Worm (Caenorhabditis elegans) whole organism, dauer: ENCODE data around the gene F53A9.8.

Experiments used
- unc-62 ChIP-seq: sonication (generic microtip); optimal IDR thresholded peaks from 2 replicates; lab custom pipeline; 2017; ENCODE audit warnings: missing biosample characterization, missing genetic modification reagents, missing genetic modification characterization

Gene F53A9.8

DNA sequence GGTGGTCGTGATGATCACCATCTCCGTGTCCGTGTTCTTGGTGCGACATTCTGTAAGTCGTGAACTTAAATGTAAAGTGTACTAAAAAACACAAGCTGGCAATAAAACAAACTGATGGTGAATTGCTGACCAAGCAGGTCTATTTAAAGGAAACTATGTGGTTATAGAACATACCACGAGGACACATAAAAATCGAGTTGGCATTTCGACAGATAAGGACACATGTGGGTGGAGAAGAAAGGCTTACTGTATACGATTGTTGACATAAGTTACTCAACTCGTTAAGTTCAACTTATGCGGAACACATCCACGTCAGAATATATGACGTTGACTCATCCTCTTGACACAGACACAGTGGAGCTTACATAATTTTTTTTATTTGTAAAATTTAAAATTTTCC is at the start of gene F53A9.8:
F53A9.8 (minus strand) TSS at position 49 of the 400 bp plus-strand sequence.
- no peak for TF ChIP-seq unc-62 (GFP tag; lab: Kevin White, UChicago)

DNA sequence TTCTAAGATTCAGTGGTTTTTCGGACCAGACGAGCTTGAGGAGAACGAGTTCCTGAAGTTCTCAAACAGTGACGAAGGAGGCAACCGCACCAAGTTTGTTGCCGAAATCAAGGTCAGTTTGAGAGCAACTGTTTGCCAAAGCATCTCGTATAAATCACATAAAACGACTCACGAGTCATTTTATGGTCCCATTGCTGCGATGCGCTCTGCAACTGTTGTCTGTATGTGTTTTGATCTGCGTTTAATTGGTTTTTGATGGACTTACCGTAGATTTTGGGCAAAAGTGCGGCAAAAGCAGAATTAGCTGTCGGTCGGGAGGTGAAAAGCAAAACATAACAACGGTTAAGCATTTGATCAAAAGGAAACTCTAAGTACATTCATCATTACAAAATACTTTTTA is 45.3 kb upstream of the F53A9.8 start:
- no peak for TF ChIP-seq unc-62 (GFP tag; lab: Kevin White, UChicago)

DNA sequence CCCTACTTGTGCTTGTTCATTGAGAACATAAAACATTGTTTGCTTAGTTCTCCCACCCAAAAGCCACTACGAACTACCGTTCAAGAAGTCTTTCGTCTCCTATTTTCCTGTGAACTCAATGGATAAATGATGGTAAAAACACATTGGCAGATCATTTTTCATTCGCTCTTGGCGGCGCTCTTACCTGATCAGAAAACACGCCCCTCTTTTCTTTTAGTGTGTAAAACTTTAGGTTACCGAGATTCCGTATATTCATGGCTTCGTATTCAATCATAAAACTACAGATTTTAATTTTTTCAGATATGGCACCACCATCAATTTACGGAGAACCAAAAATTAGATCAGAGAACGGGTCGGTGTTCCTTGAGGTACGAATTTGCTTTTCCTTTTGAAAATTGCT is 44.9 kb upstream of the F53A9.8 start, which contains the start of gene zig-12:
zig-12 (plus strand) TSS at position 301 of the 400 bp plus-strand sequence.
- TF ChIP-seq unc-62 (GFP tag; lab: Kevin White, UChicago), result no peak

DNA sequence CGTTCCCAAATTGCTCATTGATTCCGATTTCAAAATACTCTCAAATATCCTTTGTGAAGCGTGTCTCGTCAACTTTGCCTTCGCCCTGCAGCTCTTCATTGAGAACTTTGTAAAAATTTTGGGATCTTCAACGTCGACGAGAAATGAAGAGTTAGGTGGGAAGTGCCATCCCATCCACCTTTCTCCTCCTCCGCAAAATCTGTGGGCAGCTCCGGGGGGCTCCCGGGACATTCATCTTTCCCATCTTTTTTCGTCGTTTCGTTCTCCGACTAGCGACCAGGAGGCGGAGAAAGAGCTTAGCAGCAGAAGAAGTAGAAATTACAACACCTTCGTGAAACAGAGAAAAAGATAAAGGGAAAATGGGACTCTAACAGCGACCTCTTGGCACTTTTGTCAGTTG is 44.2 kb upstream of the F53A9.8 start:
- no peak for TF ChIP-seq unc-62 (GFP tag; lab: Kevin White, UChicago)

DNA sequence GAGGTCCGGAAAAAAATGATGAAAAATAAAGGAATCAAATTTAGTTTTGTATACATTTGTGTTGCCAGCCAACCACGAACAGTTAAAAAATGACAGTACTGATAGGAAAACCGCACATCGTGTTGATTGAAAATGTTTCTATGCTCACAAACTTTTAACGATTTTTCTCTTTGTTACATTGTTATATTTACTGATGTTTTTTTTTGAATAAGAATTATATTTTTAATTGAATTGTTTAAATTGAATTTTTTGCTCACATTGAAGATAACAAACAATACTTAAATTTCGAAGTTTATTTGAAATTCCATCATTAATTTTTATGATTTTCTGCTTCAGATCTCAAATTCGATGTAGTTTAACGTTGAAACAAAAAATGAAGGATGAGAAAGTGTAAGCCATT is 42.8 kb upstream of the F53A9.8 start, which contains the start of gene M02D8.5:
M02D8.5 (minus strand) TSS at position 101 of the 400 bp plus-strand sequence.
- TF ChIP-seq unc-62 (GFP tag; lab: Kevin White, UChicago), result no peak

DNA sequence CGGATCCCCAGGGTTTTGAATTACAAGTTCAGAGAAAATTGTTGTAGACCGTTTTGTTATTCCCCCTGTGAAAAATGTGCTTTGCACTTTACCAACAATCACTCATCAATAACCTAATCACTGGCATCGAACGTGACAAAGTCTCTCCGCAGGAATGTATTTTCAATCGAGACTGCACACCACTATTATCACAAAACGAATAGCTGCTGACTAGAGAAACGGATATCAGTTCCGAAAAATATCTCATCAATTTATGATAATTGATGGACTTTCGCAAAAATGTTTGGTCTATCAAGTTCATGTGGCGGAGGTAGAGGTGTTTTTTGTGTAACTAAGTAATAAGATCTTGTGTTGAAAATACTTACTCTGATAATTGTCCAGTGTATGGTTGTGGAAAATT is 42.4 kb upstream of the F53A9.8 start:
- TF ChIP-seq unc-62 (GFP tag; lab: Kevin White, UChicago), result no peak

DNA sequence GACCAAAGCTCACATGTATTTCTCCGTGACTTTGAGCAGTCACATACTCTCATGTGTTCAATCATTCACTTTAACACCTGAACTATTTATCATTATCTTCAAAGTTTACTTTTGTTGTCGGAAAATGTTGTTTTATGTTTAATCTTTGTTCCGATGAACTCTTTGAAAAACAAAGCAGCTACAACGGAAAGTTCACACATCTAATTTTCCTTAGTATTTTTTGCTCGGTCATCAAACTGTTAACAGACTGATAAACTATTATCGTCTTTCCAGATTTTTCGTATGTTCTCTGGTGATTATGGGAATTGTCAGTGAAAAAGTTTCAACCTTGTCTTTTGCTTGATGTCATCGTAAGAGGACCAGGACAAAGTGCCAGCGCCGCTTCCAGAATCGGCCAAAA is 37.3 kb upstream of the F53A9.8 start:
- no peak for TF ChIP-seq unc-62 (GFP tag; lab: Kevin White, UChicago)

DNA sequence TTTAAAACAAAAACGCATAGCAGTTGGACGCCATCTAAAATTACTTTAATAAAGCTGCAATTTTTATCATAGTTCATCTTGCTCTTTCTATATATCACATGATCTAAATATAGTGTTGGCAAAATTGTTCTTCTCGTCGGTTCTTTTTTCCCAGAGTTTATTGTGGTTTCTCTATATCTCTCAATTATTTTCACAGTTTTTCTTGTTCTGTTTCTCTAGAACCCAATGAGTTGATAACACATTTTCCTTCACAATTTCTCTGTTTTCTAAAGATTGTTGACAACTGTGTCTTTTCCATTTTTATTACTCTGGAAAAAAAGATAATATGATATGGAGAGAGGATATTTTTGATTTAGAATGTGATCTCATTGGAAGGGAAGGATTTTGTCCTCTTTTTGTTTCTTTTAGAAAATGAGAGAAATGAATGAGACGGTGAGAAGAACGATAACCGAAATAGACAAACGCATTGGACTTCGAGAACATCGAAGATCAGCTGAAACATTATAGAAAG is 35.6 kb upstream of the F53A9.8 start:
- no peak for TF ChIP-seq unc-62 (GFP tag; lab: Kevin White, UChicago)

DNA sequence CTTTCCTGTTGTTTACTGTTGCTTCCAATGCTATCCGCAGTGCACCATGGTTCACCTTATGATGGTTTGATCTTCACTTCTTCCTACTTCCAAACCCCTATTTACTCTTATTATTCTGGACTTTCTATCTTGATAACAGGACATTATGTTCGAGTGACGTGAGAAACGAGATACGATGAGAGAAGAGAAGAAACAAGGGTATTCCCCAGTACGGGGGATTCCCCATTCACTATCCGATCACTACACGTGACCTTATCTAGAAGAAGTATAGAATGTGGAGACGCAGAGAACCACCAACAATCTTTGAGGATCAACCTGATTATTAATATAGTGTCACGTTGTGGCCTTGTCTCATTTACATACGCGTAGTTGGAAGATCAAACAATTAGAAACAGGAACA is 33.8 kb upstream of the F53A9.8 start:
- TF ChIP-seq unc-62 (GFP tag; lab: Kevin White, UChicago), result no peak

DNA sequence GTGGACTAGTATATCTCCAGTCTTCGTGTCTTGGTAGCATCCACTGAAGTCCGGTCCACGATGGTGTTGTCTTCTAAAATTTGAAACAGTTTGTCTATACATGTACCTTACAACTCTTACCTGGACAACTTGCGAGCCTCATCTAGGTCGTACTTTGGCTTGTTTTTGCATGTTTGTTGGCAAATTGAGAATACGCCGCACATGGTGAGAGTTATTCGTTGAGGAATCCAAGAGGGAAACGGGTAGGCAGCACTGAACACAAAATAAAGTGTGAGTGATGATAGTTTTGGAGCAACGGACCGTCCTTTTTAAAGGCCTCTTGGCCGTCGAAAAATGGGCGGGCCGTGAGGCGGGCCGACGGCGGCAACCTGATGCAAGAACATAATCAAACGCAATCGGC is 32.0 kb upstream of the F53A9.8 start, which contains the start of gene asns-2:
asns-2 (minus strand) TSS at position 282 of the 400 bp plus-strand sequence.
- TF ChIP-seq unc-62 (GFP tag; lab: Kevin White, UChicago), result no peak

DNA sequence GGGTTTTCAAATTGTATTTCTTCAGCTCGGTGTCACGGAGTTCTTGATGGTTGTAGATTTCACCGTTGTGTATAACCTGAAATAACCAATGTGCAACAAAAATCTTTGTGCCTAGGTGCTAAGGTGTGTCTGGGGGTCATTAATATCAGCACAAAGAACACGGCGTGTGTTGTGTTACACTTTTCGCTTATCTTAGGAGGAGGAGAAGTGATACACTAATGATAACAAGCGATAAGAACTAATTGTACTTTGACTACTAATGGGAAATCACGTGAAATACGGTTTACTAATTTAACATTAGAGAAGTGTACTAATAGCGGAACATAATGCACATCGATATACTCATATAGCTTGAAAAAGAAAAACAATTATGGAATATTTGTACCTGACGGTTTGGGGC is 31.5 kb upstream of the F53A9.8 start:
- no peak for TF ChIP-seq unc-62 (GFP tag; lab: Kevin White, UChicago)

DNA sequence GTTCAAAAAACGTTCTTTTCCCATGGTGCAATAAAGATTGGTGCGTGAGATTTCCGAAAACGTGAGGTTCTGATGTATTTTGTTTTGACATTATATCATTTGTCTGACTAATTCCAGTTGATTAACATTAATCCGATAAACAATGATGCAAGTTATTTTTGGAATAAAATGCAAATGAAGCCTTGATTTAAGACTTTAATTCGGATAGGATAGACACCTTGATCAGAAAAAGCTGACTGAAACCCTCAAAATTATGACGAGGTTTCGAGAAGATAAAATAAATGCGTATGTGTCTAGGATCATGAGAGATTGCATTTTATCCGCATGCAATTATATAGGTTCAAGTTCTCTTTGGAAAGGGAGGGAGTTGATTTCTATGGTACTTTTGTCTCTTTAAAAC is 26.8 kb upstream of the F53A9.8 start:
- TF ChIP-seq unc-62 (GFP tag; lab: Kevin White, UChicago), result no peak

DNA sequence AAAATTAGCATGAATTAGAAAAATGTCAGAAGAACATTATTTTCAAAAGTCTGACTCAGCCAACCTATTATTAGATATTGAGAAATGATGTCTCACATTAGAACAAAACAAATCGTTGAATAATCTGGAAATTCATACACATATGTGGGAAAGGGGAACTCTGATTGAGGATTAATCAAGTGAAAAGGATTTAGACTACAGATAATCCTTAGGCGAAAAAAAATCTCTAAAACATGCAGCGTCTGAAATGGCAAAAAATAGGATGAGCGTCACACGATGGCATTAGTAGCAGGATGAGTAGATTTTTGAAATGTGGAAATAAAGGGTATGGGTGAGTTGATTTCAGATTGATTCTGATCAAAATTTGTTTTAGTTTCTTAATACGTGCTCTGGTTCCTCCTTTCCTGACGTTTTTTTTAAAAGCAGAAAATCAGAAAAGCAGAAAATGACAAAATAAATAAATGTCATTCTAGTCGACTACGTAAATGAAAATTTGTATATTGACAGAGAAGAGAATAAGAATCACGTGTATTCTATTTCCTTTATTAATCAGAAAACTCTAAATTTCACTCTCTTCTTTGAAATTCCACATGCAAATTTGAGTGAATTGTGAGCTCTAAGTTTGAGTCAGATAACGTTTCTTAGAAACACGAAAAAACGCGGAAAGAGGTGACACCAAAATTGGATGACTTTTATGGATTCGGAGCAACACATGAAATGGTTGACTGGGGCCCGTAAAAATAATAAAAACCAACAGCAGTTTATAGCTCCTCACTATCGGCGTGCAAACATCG is 25.7 kb upstream of the F53A9.8 start:
- no peak for TF ChIP-seq unc-62 (GFP tag; lab: Kevin White, UChicago)

DNA sequence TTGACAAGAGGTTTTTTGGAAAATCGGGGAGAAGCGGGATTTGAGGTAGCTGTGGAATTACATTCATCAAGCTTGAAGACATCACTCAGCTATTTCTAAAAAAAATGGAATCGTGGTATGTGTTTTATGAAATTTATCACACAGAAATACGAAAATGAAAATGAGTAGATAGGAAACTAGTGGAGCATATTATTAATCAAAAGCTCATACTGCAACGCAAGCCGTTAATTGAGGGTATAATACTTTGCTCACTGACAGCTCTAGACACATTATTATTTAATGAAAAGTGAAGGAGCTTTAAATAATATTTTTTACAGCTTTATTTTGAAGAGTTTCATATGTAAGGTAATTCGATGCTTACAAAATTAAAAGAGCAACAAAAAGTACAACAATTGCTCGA is 24.2 kb upstream of the F53A9.8 start, which contains the start of gene M02D8.7:
M02D8.7 (minus strand) TSS at position 101 of the 400 bp plus-strand sequence.
- no peak for TF ChIP-seq unc-62 (GFP tag; lab: Kevin White, UChicago)

DNA sequence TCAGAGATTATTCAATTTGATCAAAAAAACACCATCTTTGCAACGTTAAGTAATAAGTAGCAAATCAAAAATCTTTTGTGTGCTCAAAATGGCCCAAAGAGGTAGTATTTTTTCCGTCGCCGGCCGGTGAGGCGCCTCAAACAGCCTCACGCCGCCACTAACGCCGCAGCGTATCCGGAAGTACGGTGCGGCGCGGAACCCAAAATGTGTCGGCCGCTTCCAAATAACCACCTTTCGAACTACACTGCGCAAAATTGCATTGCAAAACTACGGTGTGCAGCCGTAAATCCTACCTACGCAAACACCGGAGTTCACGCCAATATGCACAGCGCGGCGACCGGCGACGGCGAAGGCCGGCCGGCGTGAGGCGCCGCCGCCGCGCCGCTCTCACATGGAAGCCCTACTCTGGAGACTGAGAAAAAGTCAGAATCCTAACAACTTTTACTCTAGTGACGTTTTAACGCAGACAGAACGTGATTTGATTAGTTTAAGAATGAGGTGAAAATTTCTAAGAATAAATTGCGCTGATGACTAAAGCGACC is 23.0 kb upstream of the F53A9.8 start:
- no peak for TF ChIP-seq unc-62 (GFP tag; lab: Kevin White, UChicago)

DNA sequence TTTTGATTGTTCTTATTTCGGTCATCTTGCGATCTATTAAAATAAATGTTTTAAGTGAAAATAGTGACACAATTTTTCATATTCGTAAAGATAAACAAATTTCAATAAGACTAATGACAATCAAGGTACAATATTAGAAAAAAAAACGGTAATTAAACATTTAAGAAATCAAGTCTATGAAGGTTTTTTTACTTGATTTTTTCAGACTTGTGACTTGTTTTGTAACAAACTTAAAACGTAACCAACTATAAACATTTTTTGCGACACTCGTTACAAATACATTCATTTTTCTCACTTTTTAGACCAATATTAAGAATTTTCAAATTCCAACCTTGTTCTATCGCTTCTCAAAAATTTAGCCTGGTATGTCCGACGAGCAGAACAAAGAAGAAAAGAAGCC is 20.7 kb upstream of the F53A9.8 start, which contains the start of gene M02D8.2:
M02D8.2 (plus strand) TSS at position 301 of the 400 bp plus-strand sequence.
- TF ChIP-seq unc-62 (GFP tag; lab: Kevin White, UChicago), result no peak
